Worm (Caenorhabditis elegans) whole organism, early embryonic: ENCODE data around the gene C05E4.15.

ENCODE experiments used
- ama-1 ChIP-seq: fragments of 150-350 bp; optimal IDR thresholded peaks from 2 replicates; lab custom pipeline; 2014
- ceh-13 ChIP-seq: fragments of 200-800 bp; sonication (Bioruptor generic); optimal IDR thresholded peaks from 2 replicates; lab custom pipeline; 2018; ENCODE audit warnings: mild to moderate bottlenecking, missing genetic modification characterization, missing compliant biosample characterization
- flt-1 ChIP-seq: fragments of 200-800 bp; sonication (Bioruptor generic); IDR thresholded peaks from 2 replicates; pipeline ENCODE4 v1.3.6; 2022; ENCODE audit warnings: missing genetic modification characterization, missing compliant biosample characterization
- hmbx-1 ChIP-seq: sonication (generic microtip); optimal IDR thresholded peaks from 2 replicates; lab custom pipeline; 2016; ENCODE audit warnings: mild to moderate bottlenecking, missing genetic modification characterization, missing compliant biosample characterization
- hnd-1 ChIP-seq: sonication (generic microtip); optimal IDR thresholded peaks from 2 replicates; lab custom pipeline; 2016; ENCODE audit warnings: missing genetic modification characterization, missing compliant biosample characterization
- pes-1 ChIP-seq: fragments of 200-800 bp; sonication (Bioruptor generic); IDR thresholded peaks from 2 replicates; pipeline ENCODE4 v1.3.6; 2022; ENCODE audit warnings: missing genetic modification reagents, missing genetic modification characterization, missing compliant biosample characterization
- scrt-1 ChIP-seq: fragments of 200-800 bp; sonication (Bioruptor generic); IDR thresholded peaks from 2 replicates; pipeline ENCODE4 v1.3.6; 2022; ENCODE audit warnings: missing genetic modification characterization, missing compliant biosample characterization
- tbx-11 ChIP-seq: fragments of 200-800 bp; sonication (Bioruptor generic); IDR thresholded peaks from 2 replicates; pipeline ENCODE4 v1.3.6; 2022; ENCODE audit warnings: missing genetic modification characterization, missing compliant biosample characterization
- tbx-37 ChIP-seq: fragments of 200-800 bp; sonication (Bioruptor generic); conservative IDR thresholded peaks from 2 replicates; pipeline ENCODE4 v1.3.6; 2022; ENCODE audit warnings: missing genetic modification reagents, missing genetic modification characterization, missing compliant biosample characterization
- tra-4 ChIP-seq: sonication (generic microtip); optimal IDR thresholded peaks from 2 replicates; lab custom pipeline; 2017; ENCODE audit warnings: missing genetic modification characterization, missing compliant biosample characterization

- TF ChIP-seq ama-1 (lab: Kevin White, UChicago) = no peak
- TF ChIP-seq pes-1 (GFP tag; lab: Robert Waterston, UW) = no peak
- no peak for TF ChIP-seq tbx-11 (GFP tag; lab: Robert Waterston, UW)
- no peak for TF ChIP-seq flt-1
- TF ChIP-seq tbx-37 (GFP tag; lab: Robert Waterston, UW) = no peak
- no peak for TF ChIP-seq scrt-1 (GFP tag; lab: Robert Waterston, UW)
- TF ChIP-seq hnd-1 (tag; lab: Kevin White, UChicago) = no peak
- TF ChIP-seq ceh-13 (GFP tag; lab: Kevin White, UChicago) = no peak
- TF ChIP-seq hmbx-1 (tag; lab: Kevin White, UChicago) = no peak
- TF ChIP-seq tra-4 (tag; lab: Kevin White, UChicago) = no peak
Measured at ce11 chrV:752679-753333, 8.3 kb downstream of the C05E4.15 start, which contains the start of the genes str-262 and srp-1.
